Fruit fly (Drosophila melanogaster) whole organism, embryonic: Measurements from ENCODE around the gene CG2540.

Experiments used
- CG11456 ChIP-seq: fragments of 200-800 bp; sonication (Bioruptor generic); IDR thresholded peaks from 3 replicates; pipeline ENCODE4 v1.3.6; 2022; ENCODE audit warnings: missing biosample characterization, missing genetic modification characterization
- CG11560 ChIP-seq: fragments of 200-800 bp; sonication (Bioruptor generic); IDR thresholded peaks from 3 replicates; pipeline ENCODE4 v1.3.6; 2022; ENCODE audit warnings: missing biosample characterization, missing genetic modification characterization
- CG12104 ChIP-seq: fragments of 200-800 bp; sonication (Bioruptor generic); optimal IDR thresholded peaks from 3 replicates; lab custom pipeline; 2016; ENCODE audit warnings: missing biosample characterization, missing genetic modification characterization
- CG12744 ChIP-seq: fragments of 200-800 bp; sonication (Bioruptor generic); optimal IDR thresholded peaks from 2 replicates; lab custom pipeline; 2016; ENCODE audit warnings: missing biosample characterization, missing genetic modification characterization
- CG12942 ChIP-seq: fragments of 200-800 bp; sonication (Bioruptor generic); optimal IDR thresholded peaks from 3 replicates; lab custom pipeline; 2016; ENCODE audit warnings: missing biosample characterization, missing genetic modification characterization
- CG14050 ChIP-seq: fragments of 200-800 bp; sonication (Bioruptor generic); IDR thresholded peaks from 3 replicates; pipeline ENCODE4 v1.3.6; 2022; ENCODE audit warnings: missing biosample characterization, missing genetic modification characterization
- CG15601 ChIP-seq: fragments of 200-800 bp; sonication (Bioruptor generic); optimal IDR thresholded peaks from 3 replicates; lab custom pipeline; 2019; ENCODE audit warnings: missing biosample characterization, mild to moderate bottlenecking, missing genetic modification characterization, moderate library complexity
- CG1647 ChIP-seq: fragments of 200-800 bp; sonication (Bioruptor generic); optimal IDR thresholded peaks from 3 replicates; lab custom pipeline; 2016; ENCODE audit warnings: missing biosample characterization, missing genetic modification characterization
- CG1832 ChIP-seq: fragments of 200-800 bp; sonication (Bioruptor generic); optimal IDR thresholded peaks from 2 replicates; lab custom pipeline; 2017; ENCODE audit warnings: missing biosample characterization, mild to moderate bottlenecking, missing genetic modification characterization, inconsistent platforms
- CG18476 ChIP-seq: fragments of 200-800 bp; sonication (Bioruptor generic); optimal IDR thresholded peaks from 2 replicates; lab custom pipeline; 2016; ENCODE audit warnings: missing biosample characterization, mild to moderate bottlenecking, missing genetic modification characterization
- CG2199 ChIP-seq: fragments of 200-800 bp; sonication (Bioruptor generic); IDR thresholded peaks from 3 replicates; pipeline ENCODE4 v1.3.6; 2022; ENCODE audit warnings: missing biosample characterization, missing genetic modification characterization
- CG3281 ChIP-seq: fragments of 200-800 bp; sonication (Bioruptor generic); optimal IDR thresholded peaks from 3 replicates; lab custom pipeline; 2017; ENCODE audit warnings: missing biosample characterization, mild to moderate bottlenecking, missing genetic modification characterization
- CG4360 ChIP-seq: fragments of 200-800 bp; sonication (Bioruptor generic); IDR thresholded peaks from 2 replicates; pipeline ENCODE4 v1.3.6; 2022; ENCODE audit warnings: missing biosample characterization, missing genetic modification characterization
- CG4617 ChIP-seq: fragments of 200-800 bp; sonication (Bioruptor generic); optimal IDR thresholded peaks from 3 replicates; lab custom pipeline; 2016; ENCODE audit warnings: missing biosample characterization, missing genetic modification characterization, borderline replicate concordance
- CG4730 ChIP-seq: fragments of 200-800 bp; sonication (Bioruptor generic); IDR thresholded peaks from 2 replicates; pipeline ENCODE4 v1.3.6; 2022; ENCODE audit warnings: missing biosample characterization, missing genetic modification characterization
- CG5953 ChIP-seq: fragments of 200-800 bp; sonication (Bioruptor generic); IDR thresholded peaks from 2 replicates; pipeline ENCODE4 v1.3.6; 2022; ENCODE audit warnings: missing biosample characterization, missing genetic modification characterization
- CG6689 ChIP-seq: fragments of 200-800 bp; sonication (Bioruptor generic); IDR thresholded peaks from 2 replicates; pipeline ENCODE4 v1.3.6; 2022; ENCODE audit warnings: missing biosample characterization, missing genetic modification characterization
- CG6813 ChIP-seq: fragments of 200-800 bp; sonication (Bioruptor generic); optimal IDR thresholded peaks from 2 replicates; lab custom pipeline; 2017; ENCODE audit warnings: missing biosample characterization, missing genetic modification characterization, mild to moderate bottlenecking, moderate library complexity, missing genetic modification reagents
- CG7556 ChIP-seq: fragments of 200-800 bp; sonication (Bioruptor generic); optimal IDR thresholded peaks from 2 replicates; lab custom pipeline; 2017; ENCODE audit warnings: missing biosample characterization, mild to moderate bottlenecking, missing genetic modification characterization
- CG7786 ChIP-seq: fragments of 200-800 bp; sonication (Bioruptor generic); optimal IDR thresholded peaks from 2 replicates; lab custom pipeline; 2016; ENCODE audit warnings: missing biosample characterization, missing genetic modification characterization
- CG8765 ChIP-seq: fragments of 200-800 bp; sonication (Bioruptor generic); IDR thresholded peaks from 2 replicates; pipeline ENCODE4 v1.3.6; 2022; ENCODE audit warnings: missing biosample characterization, missing genetic modification characterization
- CG8924 ChIP-seq: fragments of 200-800 bp; optimal IDR thresholded peaks from 3 replicates; lab custom pipeline; 2019; ENCODE audit warnings: missing biosample characterization, mild to moderate bottlenecking, missing genetic modification characterization, moderate library complexity
- CG9876 ChIP-seq: fragments of 200-800 bp; sonication (Bioruptor generic); optimal IDR thresholded peaks from 2 replicates; lab custom pipeline; 2016; ENCODE audit warnings: missing biosample characterization, missing genetic modification characterization
- CTCF ChIP-seq: fragments of 200-800 bp; sonication (Bioruptor generic); optimal IDR thresholded peaks from 2 replicates; lab custom pipeline; 2017; ENCODE audit warnings: missing biosample characterization, mild to moderate bottlenecking, missing genetic modification characterization, moderate library complexity
- CoRest ChIP-seq: fragments of 200-800 bp; sonication (Bioruptor generic); optimal IDR thresholded peaks from 3 replicates; lab custom pipeline; 2018; ENCODE audit warnings: missing biosample characterization, mild to moderate bottlenecking, missing genetic modification characterization, moderate library complexity
- Dfd ChIP-seq, 2 experiments: fragments of >200 bp; optimal IDR thresholded peaks; 2 replicates each; lab custom pipeline; 2017; ENCODE audit warnings: missing biosample characterization in 2 of 2, missing genetic modification characterization in 2 of 2
- HLH3B ChIP-seq: fragments of 200-800 bp; sonication (Bioruptor generic); IDR thresholded peaks from 2 replicates; pipeline ENCODE4 v1.3.6; 2022; ENCODE audit warnings: missing biosample characterization, missing genetic modification characterization
- Hey ChIP-seq: fragments of 200-800 bp; sonication (Bioruptor generic); optimal IDR thresholded peaks from 3 replicates; lab custom pipeline; 2018; ENCODE audit warnings: missing biosample characterization, mild to moderate bottlenecking, missing genetic modification characterization
- HmgZ ChIP-seq: fragments of 200-800 bp; sonication (Bioruptor generic); optimal IDR thresholded peaks from 2 replicates; lab custom pipeline; 2018; ENCODE audit warnings: missing biosample characterization, mild to moderate bottlenecking, missing genetic modification characterization
- Hr78 ChIP-seq, 2 experiments: fragments of 200-800 bp in 1 of 2; fragments of >200 bp in 1 of 2; sonication (Bioruptor generic) in 1 of 2; optimal IDR thresholded peaks; 2 replicates each; lab custom pipeline; 2017 to 2019; ENCODE audit warnings: missing biosample characterization in 2 of 2, missing genetic modification characterization in 2 of 2, mild to moderate bottlenecking in 1 of 2, moderate library complexity in 1 of 2
- Lim3 ChIP-seq: fragments of 200-800 bp; sonication (Bioruptor generic); IDR thresholded peaks from 2 replicates; pipeline ENCODE4 v1.3.6; 2022; ENCODE audit warnings: missing biosample characterization, missing genetic modification characterization
- MBD-R2 ChIP-seq: fragments of 200-800 bp; sonication (Bioruptor generic); IDR thresholded peaks from 2 replicates; pipeline ENCODE4 v1.3.6; 2022; ENCODE audit warnings: missing biosample characterization, missing genetic modification characterization
- Med ChIP-seq: fragments of 200-800 bp; sonication (Bioruptor generic); peaks from one replicate; lab custom pipeline; 2016; ENCODE audit warnings: missing biosample characterization, missing genetic modification characterization, mild to moderate bottlenecking, inconsistent platforms, moderate library complexity
- Mrtf ChIP-seq: fragments of 200-800 bp; sonication (Bioruptor generic); IDR thresholded peaks from 3 replicates; pipeline ENCODE4 v1.3.6; 2022; ENCODE audit warnings: missing biosample characterization, missing genetic modification characterization
- Myb ChIP-seq: fragments of 200-800 bp; sonication (Bioruptor generic); optimal IDR thresholded peaks from 2 replicates; lab custom pipeline; 2016; ENCODE audit warnings: missing biosample characterization, missing genetic modification characterization
- Oli ChIP-seq: fragments of 200-800 bp; sonication (Bioruptor generic); optimal IDR thresholded peaks from 2 replicates; lab custom pipeline; 2018; ENCODE audit warnings: missing biosample characterization, mild to moderate bottlenecking, missing genetic modification characterization, moderate library complexity
- aop ChIP-seq: fragments of 200-800 bp; sonication (Bioruptor generic); IDR thresholded peaks from 2 replicates; pipeline ENCODE4 v1.3.6; 2022; ENCODE audit warnings: missing biosample characterization, missing genetic modification characterization
- ase ChIP-seq: fragments of 200-800 bp; sonication (Bioruptor generic); IDR thresholded peaks from 3 replicates; pipeline ENCODE4 v1.3.6; 2022; ENCODE audit warnings: missing biosample characterization, missing genetic modification characterization
- cg ChIP-seq: fragments of 200-800 bp; sonication (Bioruptor generic); optimal IDR thresholded peaks from 3 replicates; lab custom pipeline; 2019; ENCODE audit warnings: missing biosample characterization, mild to moderate bottlenecking, missing genetic modification characterization, moderate library complexity
- crp ChIP-seq, 2 experiments: fragments of 200-800 bp; sonication (Bioruptor generic); optimal IDR thresholded peaks; 2 replicates in 1 of 2; 3 replicates in 1 of 2; lab custom pipeline; 2017; ENCODE audit warnings: missing biosample characterization in 2 of 2, missing genetic modification characterization in 2 of 2, mild to moderate bottlenecking in 1 of 2, moderate library complexity in 1 of 2
- ewg ChIP-seq: fragments of 200-800 bp; sonication (Bioruptor generic); optimal IDR thresholded peaks from 3 replicates; lab custom pipeline; 2017; ENCODE audit warnings: mild to moderate bottlenecking, missing biosample characterization, missing genetic modification reagents, missing genetic modification characterization
- insv ChIP-seq, 2 experiments: fragments of 200-800 bp; sonication (Bioruptor generic); optimal IDR thresholded peaks; 3 replicates each; lab custom pipeline; 2016 to 2018; ENCODE audit warnings: missing biosample characterization in 2 of 2, missing genetic modification characterization in 2 of 2
- ken ChIP-seq: fragments of 200-800 bp; sonication (Bioruptor generic); IDR thresholded peaks from 3 replicates; pipeline ENCODE4 v1.3.6; 2022; ENCODE audit warnings: missing biosample characterization, missing genetic modification characterization
- mirr ChIP-seq: fragments of 200-800 bp; sonication (Bioruptor generic); optimal IDR thresholded peaks from 3 replicates; lab custom pipeline; 2018; ENCODE audit warnings: missing biosample characterization, mild to moderate bottlenecking, missing genetic modification characterization
- nerfin-2 ChIP-seq: fragments of 200-800 bp; sonication (Bioruptor generic); IDR thresholded peaks from 2 replicates; pipeline ENCODE4 v1.3.6; 2022; ENCODE audit warnings: missing biosample characterization, missing genetic modification characterization; ENCODE audit not compliant: partially characterized antibody
- nom ChIP-seq: fragments of 200-800 bp; sonication (Bioruptor generic); optimal IDR thresholded peaks from 2 replicates; lab custom pipeline; 2017; ENCODE audit warnings: missing biosample characterization, missing genetic modification characterization, mild to moderate bottlenecking, moderate library complexity, missing genetic modification reagents
- oc ChIP-seq: fragments of 200-800 bp; sonication (Bioruptor generic); optimal IDR thresholded peaks from 2 replicates; lab custom pipeline; 2018; ENCODE audit warnings: missing biosample characterization, mild to moderate bottlenecking, missing genetic modification characterization, moderate library complexity
- onecut ChIP-seq: fragments of 200-800 bp; sonication (Bioruptor generic); IDR thresholded peaks from 2 replicates; pipeline ENCODE4 v1.3.6; 2022; ENCODE audit warnings: missing biosample characterization, missing genetic modification characterization
- sens ChIP-seq: fragments of 200-800 bp; sonication (Bioruptor generic); peaks from one replicate; lab custom pipeline; 2016; ENCODE audit warnings: missing biosample characterization, missing genetic modification characterization
- seq ChIP-seq: fragments of 200-800 bp; sonication (Bioruptor generic); IDR thresholded peaks from 2 replicates; pipeline ENCODE4 v1.3.6; 2022; ENCODE audit warnings: missing biosample characterization, missing genetic modification characterization
- stwl ChIP-seq: fragments of 200-800 bp; sonication (Bioruptor generic); optimal IDR thresholded peaks from 3 replicates; lab custom pipeline; 2018; ENCODE audit warnings: missing biosample characterization, mild to moderate bottlenecking, missing genetic modification characterization, moderate library complexity
- zen ChIP-seq: fragments of 200-800 bp; sonication (Bioruptor generic); optimal IDR thresholded peaks from 3 replicates; lab custom pipeline; 2018; ENCODE audit warnings: missing biosample characterization, mild to moderate bottlenecking, missing genetic modification characterization, moderate library complexity

Gene CG2540

dm6 chrX:12663464-12663938 lies 33.8 kb downstream of the CG2540 start (continued):
- TF ChIP-seq oc (tag; lab: Kevin White, UChicago): no peak
- TF ChIP-seq cg (GFP tag; lab: Kevin White, UChicago): peak; percentile 26
- TF ChIP-seq CG8765 (GFP tag; lab: Robert Waterston, UW): no peak
- peak; percentile 74 for TF ChIP-seq Med (GFP tag; lab: Kevin White, UChicago)
- no peak for TF ChIP-seq CG9876 (GFP tag; lab: Kevin White, UChicago)
- TF ChIP-seq ase (GFP tag; lab: Robert Waterston, UW): no peak
- TF ChIP-seq CG6813 (GFP tag; lab: Kevin White, UChicago): no peak
- peak in 1 of 2 experiments; percentile 9 for TF ChIP-seq insv (GFP tag; optimal IDR thresholded peaks at IDR 0.05; lab: Kevin White, UChicago)
- peak; percentile 18 for TF ChIP-seq CG8924 (tag; lab: Kevin White, UChicago)
- peak; percentile 87 for TF ChIP-seq CG4360 (GFP tag; lab: Robert Waterston, UW)
- no peak for TF ChIP-seq CG11456
- TF ChIP-seq crp (GFP tag; optimal IDR thresholded peaks at IDR 0.05; lab: Kevin White, UChicago): no peak
- TF ChIP-seq stwl (tag; lab: Kevin White, UChicago): no peak
- TF ChIP-seq CG12104: no peak
- TF ChIP-seq CG12744 (GFP tag; lab: Kevin White, UChicago): no peak
- TF ChIP-seq ewg (GFP tag; lab: Kevin White, UChicago): no peak
- no peak for TF ChIP-seq CG15601 (tag; lab: Kevin White, UChicago)
- TF ChIP-seq CG12942 (GFP tag; lab: Kevin White, UChicago): no peak
- TF ChIP-seq onecut (GFP tag; lab: Robert Waterston, UW): no peak
- TF ChIP-seq CG7786 (GFP tag; lab: Kevin White, UChicago): no peak
- no peak for TF ChIP-seq CG3281
- no peak for TF ChIP-seq CG4730 (GFP tag; lab: Robert Waterston, UW)
- no peak for TF ChIP-seq CG18476 (GFP tag; lab: Kevin White, UChicago)
- no peak for TF ChIP-seq ken
- TF ChIP-seq CG4617 (GFP tag; lab: Kevin White, UChicago): no peak
- no peak for TF ChIP-seq sens (GFP tag; lab: Kevin White, UChicago)
- TF ChIP-seq zen (tag; lab: Kevin White, UChicago): no peak
- TF ChIP-seq Myb (GFP tag; lab: Kevin White, UChicago): no peak
- TF ChIP-seq nerfin-2 (GFP tag; lab: Robert Waterston, UW): no peak
- no peak for TF ChIP-seq seq (GFP tag; lab: Robert Waterston, UW)
- TF ChIP-seq MBD-R2 (GFP tag; lab: Robert Waterston, UW): no peak
- TF ChIP-seq CG11560: no peak
- no peak for TF ChIP-seq CG7556 (GFP tag; lab: Kevin White, UChicago)
- no peak for TF ChIP-seq Lim3
- TF ChIP-seq CG5953 (GFP tag; lab: Robert Waterston, UW): no peak
- no peak for TF ChIP-seq HLH3B
- TF ChIP-seq CTCF (GFP tag; lab: Kevin White, UChicago): no peak
- no peak for TF ChIP-seq Oli (tag; lab: Kevin White, UChicago)
- no peak for TF ChIP-seq Hr78 (GFP tag; optimal IDR thresholded peaks at IDR 0.05; lab: Kevin White, UChicago)
- no peak for TF ChIP-seq CG6689 (GFP tag; lab: Robert Waterston, UW)
- TF ChIP-seq mirr: no peak
- no peak for TF ChIP-seq aop
- TF ChIP-seq Mrtf (GFP tag; lab: Robert Waterston, UW): no peak
- TF ChIP-seq HmgZ: no peak
- peak; percentile 78 for TF ChIP-seq nom (GFP tag; lab: Kevin White, UChicago)
- TF ChIP-seq CG14050 (GFP tag; lab: Robert Waterston, UW): no peak
- TF ChIP-seq CG1647: no peak
- no peak for TF ChIP-seq Dfd (GFP tag; optimal IDR thresholded peaks at IDR 0.05; lab: Kevin White, UChicago)
- TF ChIP-seq Hey (tag; lab: Kevin White, UChicago): no peak
- peak; percentile 39; the same call in 1 of the 3 replicates for TF ChIP-seq CG2199 (GFP tag; lab: Robert Waterston, UW)
- no peak for TF ChIP-seq CG1832 (GFP tag; lab: Kevin White, UChicago)
- no peak for TF ChIP-seq CoRest (tag; lab: Kevin White, UChicago)
